Worm (Caenorhabditis elegans): ENCODE data around the gene C35C5.8.

DNA sequence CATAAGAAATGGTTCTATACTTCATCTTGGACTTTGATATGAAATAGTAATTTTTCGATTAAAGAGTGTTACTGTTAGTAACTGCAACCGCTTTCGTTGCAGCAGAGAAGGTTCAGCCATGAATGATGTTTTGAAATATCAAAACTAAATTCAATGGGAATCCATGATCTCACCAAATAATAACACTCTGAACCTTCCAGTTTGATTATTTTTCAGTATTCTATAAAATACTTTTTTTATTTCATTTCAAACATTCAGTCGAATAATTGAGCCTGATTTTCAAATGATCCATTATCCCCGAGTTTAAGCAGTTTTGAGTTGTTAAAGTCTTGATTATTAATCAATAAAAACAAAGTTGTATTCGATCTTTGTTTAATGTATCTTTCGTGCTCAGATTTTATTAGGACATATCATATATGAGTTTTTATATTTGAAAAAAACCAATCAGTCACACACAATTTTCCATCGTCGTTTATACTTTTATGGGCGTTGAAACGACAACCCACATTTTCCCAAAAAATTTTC is 3.9 kb downstream of the C35C5.8 start, which contains the start of gene gcp-2.2:
- TF ChIP-seq R02D3.7 (tag; optimal IDR thresholded peaks at IDR 0.05) (no peak), lin-39 (tag; optimal IDR thresholded peaks at IDR 0.05) (no peak), tbx-2 (tag; optimal IDR thresholded peaks at IDR 0.05) (no peak), ceh-16 (tag; optimal IDR thresholded peaks at IDR 0.05) (no peak), ZK546.5 (tag; optimal IDR thresholded peaks at IDR 0.05) (no peak), sea-2 (GFP tag; optimal IDR thresholded peaks at IDR 0.05) (no peak), skn-1 (tag; optimal IDR thresholded peaks at IDR 0.05) (no peak), elt-2 (tag; optimal IDR thresholded peaks at IDR 0.05) (no peak), unc-62 (GFP tag; optimal IDR thresholded peaks at IDR 0.05) (no peak), egl-27 (tag; optimal IDR thresholded peaks at IDR 0.05) (no peak), snpc-4 (tag; optimal IDR thresholded peaks at IDR 0.05) (no peak), ceh-82 (tag; optimal IDR thresholded peaks at IDR 0.05) (no peak)

Data from whole organism, L3 larva.